Worm (Caenorhabditis elegans) whole organism, young adult: ENCODE data around the gene mfsd-11.

ENCODE experiments used
- B0261.1 ChIP-seq: sonication (generic microtip); optimal IDR thresholded peaks from 2 replicates; lab custom pipeline; 2016; ENCODE audit warnings: mild to moderate bottlenecking, missing genetic modification characterization, moderate library complexity, missing compliant biosample characterization
- C06A6.2 ChIP-seq: fragments of 200-800 bp; sonication (Bioruptor generic); conservative IDR thresholded peaks from 2 replicates; pipeline ENCODE4 v1.3.6; 2022; ENCODE audit warnings: missing genetic modification characterization, missing compliant biosample characterization
- C17E4.6 ChIP-seq: fragments of 200-800 bp; sonication (Bioruptor generic); IDR thresholded peaks from 2 replicates; pipeline ENCODE4 v1.3.6; 2022; ENCODE audit warnings: missing genetic modification reagents, missing genetic modification characterization, missing compliant biosample characterization
- D2030.7 ChIP-seq: fragments of 200-800 bp; sonication (Bioruptor generic); IDR thresholded peaks from 2 replicates; pipeline ENCODE4 v1.3.6; 2022; ENCODE audit warnings: missing genetic modification reagents, missing genetic modification characterization, missing compliant biosample characterization
- F10E7.11 ChIP-seq: sonication (generic microtip); optimal IDR thresholded peaks from 2 replicates; lab custom pipeline; 2017; ENCODE audit warnings: mild to moderate bottlenecking, missing genetic modification characterization, moderate library complexity, missing compliant biosample characterization
- K11D2.4 ChIP-seq: fragments of 200-800 bp; sonication (Bioruptor generic); IDR thresholded peaks from 2 replicates; pipeline ENCODE4 v1.3.6; 2022; ENCODE audit warnings: missing genetic modification reagents, missing genetic modification characterization, missing compliant biosample characterization
- K12H6.12 ChIP-seq: fragments of 200-800 bp; sonication (Bioruptor generic); optimal IDR thresholded peaks from 2 replicates; lab custom pipeline; 2018; ENCODE audit warnings: mild to moderate bottlenecking, missing genetic modification characterization, missing compliant biosample characterization
- Y53F4B.3 ChIP-seq: fragments of 200-800 bp; sonication (Bioruptor generic); IDR thresholded peaks from 2 replicates; pipeline ENCODE4 v1.3.6; 2022; ENCODE audit warnings: missing genetic modification reagents, missing genetic modification characterization, missing compliant biosample characterization
- Y67H2A.10 ChIP-seq: fragments of 200-800 bp; sonication (Bioruptor generic); conservative IDR thresholded peaks from 2 replicates; pipeline ENCODE4 v1.3.6; 2022; ENCODE audit warnings: missing genetic modification reagents, missing genetic modification characterization, missing compliant biosample characterization
- Y79H2A.3 ChIP-seq: fragments of 200-800 bp; sonication (Bioruptor generic); conservative IDR thresholded peaks from 2 replicates; pipeline ENCODE4 v1.3.6; 2022; ENCODE audit warnings: missing genetic modification reagents, missing genetic modification characterization, missing compliant biosample characterization
- Y95B8A.8 ChIP-seq: fragments of 200-800 bp; sonication (Bioruptor generic); IDR thresholded peaks from 2 replicates; pipeline ENCODE4 v1.3.6; 2022; ENCODE audit warnings: missing genetic modification reagents, missing genetic modification characterization, missing compliant biosample characterization
- aptf-2 ChIP-seq: fragments of 200-800 bp; sonication (Bioruptor generic); conservative IDR thresholded peaks from 2 replicates; pipeline ENCODE4 v1.3.6; 2022; ENCODE audit warnings: missing genetic modification reagents, missing genetic modification characterization, missing compliant biosample characterization
- aptf-3 ChIP-seq: fragments of 200-800 bp; sonication (Bioruptor generic); IDR thresholded peaks from 2 replicates; pipeline ENCODE4 v1.3.6; 2022; ENCODE audit warnings: missing genetic modification characterization, missing compliant biosample characterization
- attf-3 ChIP-seq: fragments of 200-800 bp; sonication (Bioruptor generic); conservative IDR thresholded peaks from 2 replicates; pipeline ENCODE4 v1.3.6; 2022; ENCODE audit warnings: missing genetic modification reagents, missing genetic modification characterization, missing compliant biosample characterization
- attf-6 ChIP-seq: fragments of 200-800 bp; sonication (Bioruptor generic); IDR thresholded peaks from 2 replicates; pipeline ENCODE4 v1.3.6; 2022; ENCODE audit warnings: missing genetic modification reagents, missing genetic modification characterization, missing compliant biosample characterization
- bed-1 ChIP-seq: fragments of 200-800 bp; sonication (Bioruptor generic); IDR thresholded peaks from 2 replicates; pipeline ENCODE4 v1.3.6; 2022; ENCODE audit warnings: missing genetic modification reagents, missing genetic modification characterization, missing compliant biosample characterization
- ceh-27 ChIP-seq: fragments of 200-800 bp; sonication (Bioruptor generic); optimal IDR thresholded peaks from 2 replicates; lab custom pipeline; 2018; ENCODE audit warnings: mild to moderate bottlenecking, missing genetic modification characterization, moderate library complexity, missing compliant biosample characterization
- ceh-79 ChIP-seq: sonication (generic microtip); optimal IDR thresholded peaks from 2 replicates; lab custom pipeline; 2017; ENCODE audit warnings: mild to moderate bottlenecking, missing genetic modification characterization, missing compliant biosample characterization
- chd-7 ChIP-seq: sonication (generic microtip); optimal IDR thresholded peaks from 2 replicates; lab custom pipeline; 2016; ENCODE audit warnings: mild to moderate bottlenecking, missing genetic modification characterization, moderate library complexity, missing compliant biosample characterization
- dpff-1 ChIP-seq: sonication (generic microtip); optimal IDR thresholded peaks from 2 replicates; lab custom pipeline; 2017; ENCODE audit warnings: mild to moderate bottlenecking, missing genetic modification characterization, missing compliant biosample characterization
- dpl-1 ChIP-seq: fragments of 150-350 bp; optimal IDR thresholded peaks from 2 replicates; lab custom pipeline; 2014; ENCODE audit warnings: missing biosample characterization, missing genetic modification reagents, missing genetic modification characterization
- efl-1 ChIP-seq: fragments of 150-350 bp; optimal IDR thresholded peaks from 2 replicates; lab custom pipeline; 2014; ENCODE audit warnings: missing biosample characterization, missing genetic modification reagents, missing genetic modification characterization
- ekl-4 ChIP-seq: fragments of 200-800 bp; sonication (Bioruptor generic); IDR thresholded peaks from 2 replicates; pipeline ENCODE4 v1.3.6; 2022; ENCODE audit warnings: missing genetic modification reagents, missing genetic modification characterization, missing compliant biosample characterization
- gei-17 ChIP-seq: fragments of 200-800 bp; sonication (Bioruptor generic); optimal IDR thresholded peaks from 2 replicates; lab custom pipeline; 2018; ENCODE audit warnings: mild to moderate bottlenecking, missing genetic modification characterization, missing compliant biosample characterization
- hrde-1 ChIP-seq: sonication (generic microtip); optimal IDR thresholded peaks from 2 replicates; lab custom pipeline; 2016; ENCODE audit warnings: missing genetic modification characterization, mild to moderate bottlenecking, missing compliant biosample characterization, moderate library complexity, missing genotype, missing genetic modification reagents, borderline replicate concordance
- let-526 ChIP-seq: fragments of 200-800 bp; sonication (Bioruptor generic); IDR thresholded peaks from 2 replicates; pipeline ENCODE4 v1.3.6; 2022; ENCODE audit warnings: missing genetic modification reagents, missing genetic modification characterization, missing compliant biosample characterization
- lin-35 ChIP-seq, 3 experiments: fragments of 150-350 bp in 2 of 3; sonication (generic microtip) in 1 of 3; optimal IDR thresholded peaks; 2 replicates each; lab custom pipeline; 2014 to 2018; ENCODE audit warnings: missing biosample characterization in 3 of 3, missing genetic modification characterization in 3 of 3, missing genetic modification reagents in 3 of 3
- lin-54 ChIP-seq: fragments of 200-800 bp; sonication (Bioruptor generic); optimal IDR thresholded peaks from 2 replicates; lab custom pipeline; 2018; ENCODE audit warnings: mild to moderate bottlenecking, missing genetic modification characterization, missing compliant biosample characterization
- madf-3 ChIP-seq: fragments of 200-800 bp; sonication (Bioruptor generic); IDR thresholded peaks from 2 replicates; pipeline ENCODE4 v1.3.6; 2022; ENCODE audit warnings: missing genetic modification reagents, missing genetic modification characterization, missing compliant biosample characterization
- madf-6 ChIP-seq: fragments of 200-800 bp; sonication (Bioruptor generic); IDR thresholded peaks from 2 replicates; pipeline ENCODE4 v1.3.6; 2022; ENCODE audit warnings: missing genetic modification reagents, missing genetic modification characterization, missing compliant biosample characterization
- mel-28 ChIP-seq: sonication (generic microtip); optimal IDR thresholded peaks from 2 replicates; lab custom pipeline; 2016; ENCODE audit warnings: borderline replicate concordance, mild to moderate bottlenecking, missing genetic modification characterization, missing compliant biosample characterization
- nfya-2 ChIP-seq: fragments of 200-800 bp; sonication (Bioruptor generic); IDR thresholded peaks from 2 replicates; pipeline ENCODE4 v1.3.6; 2022; ENCODE audit warnings: missing genetic modification reagents, missing genetic modification characterization, missing compliant biosample characterization
- nhr-27 ChIP-seq: fragments of 200-800 bp; sonication (Bioruptor generic); optimal IDR thresholded peaks from 2 replicates; lab custom pipeline; 2018; ENCODE audit warnings: mild to moderate bottlenecking, missing genetic modification characterization, moderate library complexity, missing compliant biosample characterization
- nhr-90 ChIP-seq: sonication (generic microtip); optimal IDR thresholded peaks from 2 replicates; lab custom pipeline; 2016; ENCODE audit warnings: missing genotype, mild to moderate bottlenecking, missing genetic modification characterization, missing compliant biosample characterization
- pha-4 ChIP-seq: fragments of 150-350 bp; sonication (generic microtip); optimal IDR thresholded peaks from 2 replicates; lab custom pipeline; 2014; ENCODE audit warnings: missing biosample characterization, missing genetic modification reagents, missing genetic modification characterization
- repo-1 ChIP-seq: sonication (generic microtip); optimal IDR thresholded peaks from 2 replicates; lab custom pipeline; 2017; ENCODE audit warnings: mild to moderate bottlenecking, missing genetic modification characterization, missing compliant biosample characterization
- sdz-38 ChIP-seq: sonication (generic microtip); optimal IDR thresholded peaks from 2 replicates; lab custom pipeline; 2016; ENCODE audit warnings: missing genotype, missing genetic modification characterization, missing compliant biosample characterization
- sea-2 ChIP-seq: fragments of 200-800 bp; sonication (Bioruptor generic); IDR thresholded peaks from 2 replicates; pipeline ENCODE4 v1.3.6; 2022; ENCODE audit warnings: missing genetic modification characterization, missing compliant biosample characterization
- snpc-1.3 ChIP-seq: sonication (generic microtip); optimal IDR thresholded peaks from 2 replicates; lab custom pipeline; 2017; ENCODE audit warnings: missing genetic modification characterization, mild to moderate bottlenecking, missing compliant biosample characterization, antibody characterized with exemption, moderate library complexity, missing genotype, missing genetic modification reagents; ENCODE audit not compliant: insufficient read depth
- snpc-3.4 ChIP-seq: sonication (generic microtip); optimal IDR thresholded peaks from 2 replicates; lab custom pipeline; 2017; ENCODE audit warnings: missing genetic modification characterization, mild to moderate bottlenecking, missing compliant biosample characterization, antibody characterized with exemption, moderate library complexity, missing genotype, missing genetic modification reagents
- sptf-2 ChIP-seq: fragments of 200-800 bp; sonication (Bioruptor generic); optimal IDR thresholded peaks from 2 replicates; lab custom pipeline; 2018; ENCODE audit warnings: mild to moderate bottlenecking, missing genetic modification characterization, missing compliant biosample characterization
- tbp1 ChIP-seq: fragments of 200-800 bp; sonication (Bioruptor generic); optimal IDR thresholded peaks from 2 replicates; lab custom pipeline; 2018; ENCODE audit warnings: mild to moderate bottlenecking, missing genetic modification characterization, missing compliant biosample characterization
- tlf-1 ChIP-seq: fragments of 200-800 bp; sonication (Bioruptor generic); optimal IDR thresholded peaks from 2 replicates; lab custom pipeline; 2018; ENCODE audit warnings: mild to moderate bottlenecking, missing genetic modification characterization, missing compliant biosample characterization
- unc-62 ChIP-seq: fragments of 150-350 bp; optimal IDR thresholded peaks from 2 replicates; lab custom pipeline; 2014; ENCODE audit warnings: missing biosample characterization, missing genetic modification reagents, missing genetic modification characterization
- zim-3 ChIP-seq: sonication (generic microtip); optimal IDR thresholded peaks from 2 replicates; lab custom pipeline; 2017; ENCODE audit warnings: mild to moderate bottlenecking, missing genetic modification characterization, moderate library complexity, missing compliant biosample characterization
- ztf-18 ChIP-seq: sonication (generic microtip); optimal IDR thresholded peaks from 2 replicates; lab custom pipeline; 2016; ENCODE audit warnings: missing genotype, mild to moderate bottlenecking, missing genetic modification characterization, missing compliant biosample characterization
- ztf-28 ChIP-seq: fragments of 200-800 bp; sonication (Bioruptor generic); IDR thresholded peaks from 2 replicates; pipeline ENCODE4 v1.3.6; 2022; ENCODE audit warnings: missing genetic modification reagents, missing genetic modification characterization, missing compliant biosample characterization
- ztf-6 ChIP-seq: fragments of 200-800 bp; sonication (Bioruptor generic); IDR thresholded peaks from 2 replicates; pipeline ENCODE4 v1.3.6; 2022; ENCODE audit warnings: missing genetic modification reagents, missing genetic modification characterization, missing compliant biosample characterization

mfsd-11 gene

DNA sequence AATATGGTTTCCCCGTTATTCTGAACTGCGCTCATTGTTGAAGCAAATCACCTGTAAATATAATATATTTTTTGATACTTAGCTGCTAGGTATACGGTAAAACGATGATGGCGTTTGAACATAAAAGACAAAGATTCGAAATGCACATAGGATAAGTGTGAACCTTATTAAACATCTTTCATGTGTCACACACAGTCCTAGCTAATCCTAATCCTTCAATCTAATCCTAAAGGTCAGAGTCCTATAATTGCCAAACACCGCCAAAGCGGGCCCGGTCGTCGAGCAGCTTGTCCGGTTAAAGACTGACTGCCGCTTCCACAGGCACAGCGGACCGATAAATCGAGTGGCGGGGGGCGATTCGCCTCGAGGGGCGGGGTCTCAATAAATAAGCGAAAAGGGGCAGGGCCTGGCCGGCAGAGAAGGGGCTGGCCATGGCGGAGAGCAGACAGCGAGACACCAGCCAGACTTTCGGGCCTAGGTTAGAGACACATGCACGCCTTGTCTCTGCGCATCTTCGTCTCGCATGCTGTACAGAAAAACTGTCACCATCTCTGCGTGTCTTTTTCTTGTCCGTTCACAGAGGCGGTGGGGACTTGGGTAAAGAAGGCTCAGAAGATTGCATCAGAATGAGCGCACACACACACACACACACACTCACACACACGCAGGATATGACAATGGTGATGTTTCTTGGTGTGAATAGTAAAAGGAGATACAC, 17.9 kb upstream of the mfsd-11 start, which contains the start of gene F57G12.1 (continued):
- TF ChIP-seq ztf-6 (GFP tag; lab: Robert Waterston, UW) (no peak), sea-2 (GFP tag; lab: Robert Waterston, UW) (no peak), ztf-28 (GFP tag; lab: Robert Waterston, UW) (no peak), repo-1 (tag; lab: Kevin White, UChicago) (peak; percentile 28), let-526 (GFP tag; lab: Robert Waterston, UW) (no peak), chd-7 (tag; lab: Kevin White, UChicago) (peak; percentile 76), K12H6.12 (peak; percentile 91), nhr-27 (tag; lab: Kevin White, UChicago) (no peak), F10E7.11 (tag; lab: Kevin White, UChicago) (no peak), B0261.1 (tag; lab: Kevin White, UChicago) (peak; percentile 0), Y95B8A.8 (no peak), attf-6 (GFP tag; lab: Robert Waterston, UW) (0 out of 2 replicates have a peak, but pooled peaks have one; percentile 12), tlf-1 (GFP tag; lab: Kevin White, UChicago) (no peak), Y53F4B.3 (GFP tag; lab: Robert Waterston, UW) (no peak), efl-1 (GFP tag; lab: Kevin White, UChicago) (no peak), unc-62 (GFP tag; lab: Kevin White, UChicago) (peak; percentile 59), dpl-1 (GFP tag; lab: Kevin White, UChicago) (no peak), lin-54 (GFP tag; lab: Kevin White, UChicago) (no peak), ceh-79 (no peak), ztf-18 (tag; lab: Kevin White, UChicago) (no peak), sdz-38 (tag; lab: Kevin White, UChicago) (peak; percentile 38), nhr-90 (no peak), madf-3 (GFP tag; lab: Robert Waterston, UW) (no peak), Y67H2A.10 (GFP tag; lab: Robert Waterston, UW) (no peak), gei-17 (GFP tag; lab: Kevin White, UChicago) (peak; percentile 77), dpff-1 (tag; lab: Kevin White, UChicago) (no peak), tbp1 (GFP tag; lab: Kevin White, UChicago) (peak; percentile 46), mel-28 (no peak), lin-35 (GFP tag; optimal IDR thresholded peaks at IDR 0.05; lab: Kevin White, UChicago) (peak in 1 of 3 experiments; percentile 29), madf-6 (GFP tag; lab: Robert Waterston, UW) (no peak), bed-1 (GFP tag; lab: Robert Waterston, UW) (no peak), aptf-2 (GFP tag; lab: Robert Waterston, UW) (no peak), snpc-3.4 (tag; lab: Kevin White, UChicago) (no peak), Y79H2A.3 (GFP tag; lab: Robert Waterston, UW) (no peak), K11D2.4 (GFP tag; lab: Robert Waterston, UW) (peak; percentile 57; the same call in 1 of the 2 replicates), C06A6.2 (GFP tag; lab: Robert Waterston, UW) (peak; percentile 48; the same call in 1 of the 2 replicates), attf-3 (GFP tag; lab: Robert Waterston, UW) (no peak), C17E4.6 (GFP tag; lab: Robert Waterston, UW) (no peak), zim-3 (no peak), nfya-2 (GFP tag; lab: Robert Waterston, UW) (no peak), snpc-1.3 (tag; lab: Kevin White, UChicago) (no peak), hrde-1 (no peak), pha-4 (tag; lab: Kevin White, UChicago) (no peak), sptf-2 (GFP tag; lab: Kevin White, UChicago) (peak; percentile 82), aptf-3 (no peak), D2030.7 (GFP tag; lab: Robert Waterston, UW) (0 out of 2 replicates have a peak, but pooled peaks have one; percentile 28), ekl-4 (GFP tag; lab: Robert Waterston, UW) (0 out of 2 replicates have a peak, but pooled peaks have one; percentile 46), ceh-27 (GFP tag; lab: Kevin White, UChicago) (peak; percentile 69)
